Fruit fly (Drosophila melanogaster): Measurements from ENCODE around the gene Ptp61F.

The Ptp61F gene

dm6 chr3L:1515820-1516540, 40.9 kb upstream of the Ptp61F start (continued):
- peak; percentile 34; the same call in 1 of the 2 replicates for TF ChIP-seq Gsc (GFP tag; IDR thresholded peaks at IDR 0.05)
- no peak for TF ChIP-seq mld (GFP tag; IDR thresholded peaks at IDR 0.05; ENCODE audit: partially characterized antibody)
- TF ChIP-seq otp (GFP tag; IDR thresholded peaks at IDR 0.05), result peak; percentile 53; the same call in 1 of the 3 replicates
- peak; percentile 74 for TF ChIP-seq CG11723 (GFP tag; optimal IDR thresholded peaks at IDR 0.05)
- TF ChIP-seq Sox102F (GFP tag; optimal IDR thresholded peaks at IDR 0.05), result peak; percentile 80
- peak; percentile 83 for TF ChIP-seq ATbp (GFP tag; optimal IDR thresholded peaks at IDR 0.05)
- TF ChIP-seq toy (GFP tag; IDR thresholded peaks at IDR 0.05), result no peak
- TF ChIP-seq CG12769 (tag; optimal IDR thresholded peaks at IDR 0.05), result peak; percentile 39
- peak; percentile 61 for TF ChIP-seq CG9727 (GFP tag; optimal IDR thresholded peaks at IDR 0.05)
- no peak for TF ChIP-seq CG6175 (GFP tag; IDR thresholded peaks at IDR 0.05)
- TF ChIP-seq CG17612 (GFP tag; IDR thresholded peaks at IDR 0.05), result no peak
- peak; percentile 13 for TF ChIP-seq Fer1 (GFP tag; optimal IDR thresholded peaks at IDR 0.05)
- TF ChIP-seq Dll (GFP tag; IDR thresholded peaks at IDR 0.05; ENCODE audit: partially characterized antibody), result no peak
- TF ChIP-seq CG12071 (GFP tag; optimal IDR thresholded peaks at IDR 0.05), result peak; percentile 53
- no peak for TF ChIP-seq ham (GFP tag; IDR thresholded peaks at IDR 0.05)
- no peak for TF ChIP-seq hth (optimal IDR thresholded peaks at IDR 0.05)
- peak; percentile 82 for TF ChIP-seq CG15601 (tag; optimal IDR thresholded peaks at IDR 0.05)
- no peak; the same call in 1 of the 2 replicates for TF ChIP-seq CG11247 (GFP tag; IDR thresholded peaks at IDR 0.05)
- no peak for TF ChIP-seq al (GFP tag; IDR thresholded peaks at IDR 0.05)
- TF ChIP-seq gfzf (GFP tag; optimal IDR thresholded peaks at IDR 0.05), result peak; percentile 13
- peak; percentile 11 for TF ChIP-seq CG15011 (GFP tag; optimal IDR thresholded peaks at IDR 0.05)
- peak; percentile 74 for TF ChIP-seq Atf-2 (GFP tag; optimal IDR thresholded peaks at IDR 0.05)
- TF ChIP-seq Dfd (GFP tag; optimal IDR thresholded peaks at IDR 0.05), result no peak
- peak; percentile 58 for TF ChIP-seq Usf (GFP tag; optimal IDR thresholded peaks at IDR 0.05)
- 0 out of 2 replicates have a peak, but pooled peaks have one; percentile 14 for TF ChIP-seq H2.0 (GFP tag; IDR thresholded peaks at IDR 0.05)
- no peak for TF ChIP-seq C15 (GFP tag; IDR thresholded peaks at IDR 0.05)
- TF ChIP-seq Opbp (GFP tag; IDR thresholded peaks at IDR 0.05; ENCODE audit: partially characterized antibody), result no peak
- peak; percentile 82 for TF ChIP-seq CG31441 (GFP tag; IDR thresholded peaks at IDR 0.05)
- no peak for TF ChIP-seq fru (optimal IDR thresholded peaks at IDR 0.05)
- no peak for TF ChIP-seq corto (GFP tag; optimal IDR thresholded peaks at IDR 0.05)
- no peak for TF ChIP-seq CG14667 (GFP tag; IDR thresholded peaks at IDR 0.05)
- no peak for TF ChIP-seq hkb (optimal IDR thresholded peaks at IDR 0.05)
- TF ChIP-seq hkb (GFP tag; IDR thresholded peaks at IDR 0.05), result peak; percentile 69
- TF ChIP-seq CG30403 (GFP tag; optimal IDR thresholded peaks at IDR 0.05), result peak; percentile 85
- TF ChIP-seq ttk (GFP tag; IDR thresholded peaks at IDR 0.05), result peak; percentile 53
- no peak for TF ChIP-seq ems (GFP tag; optimal IDR thresholded peaks at IDR 0.05)
- TF ChIP-seq CG7839 (tag; optimal IDR thresholded peaks at IDR 0.05), result peak; percentile 80
- TF ChIP-seq CG2875 (GFP tag; optimal IDR thresholded peaks at IDR 0.05), result peak; percentile 68
- TF ChIP-seq her (GFP tag; optimal IDR thresholded peaks at IDR 0.05), result peak; percentile 30
- peak; percentile 73 for TF ChIP-seq Hsf (GFP tag; optimal IDR thresholded peaks at IDR 0.05)
- TF ChIP-seq sens-2 (GFP tag; IDR thresholded peaks at IDR 0.05), result 0 out of 2 replicates have a peak, but pooled peaks have one; percentile 32
- TF ChIP-seq Fer3 (tag; optimal IDR thresholded peaks at IDR 0.05), result no peak
- peak; percentile 35; the same call in 1 of the 2 replicates for TF ChIP-seq E2f2 (GFP tag; IDR thresholded peaks at IDR 0.05)
- TF ChIP-seq Kr (GFP tag; optimal IDR thresholded peaks at IDR 0.05), result no peak
- TF ChIP-seq CG5245 (GFP tag; optimal IDR thresholded peaks at IDR 0.05), result peak; percentile 40
- TF ChIP-seq bcd (GFP tag; optimal IDR thresholded peaks at IDR 0.05), result peak; percentile 60
- peak; percentile 58 for TF ChIP-seq CG15269 (tag; optimal IDR thresholded peaks at IDR 0.05)
- peak; percentile 11; the same call in 1 of the 2 replicates for TF ChIP-seq CG3847 (GFP tag; IDR thresholded peaks at IDR 0.05)
- peak; percentile 71 for TF ChIP-seq Dip3 (GFP tag; optimal IDR thresholded peaks at IDR 0.05)
- peak; percentile 76; the same call in 2 of the 3 replicates for TF ChIP-seq CG2199 (GFP tag; IDR thresholded peaks at IDR 0.05)
- peak; percentile 79 for TF ChIP-seq lilli (GFP tag; optimal IDR thresholded peaks at IDR 0.05)

Measured in whole organism, embryonic.